Worm (Caenorhabditis elegans) whole organism, L1 larva: ENCODE measurements around the gene F17E9.4.

Experiments
- efl-3 ChIP-seq: fragments of 200-800 bp; sonication (Bioruptor generic); optimal IDR thresholded peaks from 2 replicates; lab custom pipeline; 2018; ENCODE audit warnings: mild to moderate bottlenecking, missing genetic modification characterization, missing compliant biosample characterization
- fkh-8 ChIP-seq: sonication (generic microtip); optimal IDR thresholded peaks from 2 replicates; lab custom pipeline; 2016; ENCODE audit warnings: mild to moderate bottlenecking, missing genetic modification characterization, missing compliant biosample characterization
- fos-1 ChIP-seq: fragments of 150-350 bp; optimal IDR thresholded peaks from 2 replicates; lab custom pipeline; 2014; ENCODE audit warnings: missing biosample characterization, missing genetic modification characterization
- lin-13 ChIP-seq: fragments of 150-350 bp; optimal IDR thresholded peaks from 2 replicates; lab custom pipeline; 2014; ENCODE audit warnings: missing biosample characterization, missing genetic modification reagents, missing genetic modification characterization
- mef-2 ChIP-seq: fragments of 150-350 bp; optimal IDR thresholded peaks from 2 replicates; lab custom pipeline; 2014; ENCODE audit warnings: missing biosample characterization, missing genetic modification characterization
- nhr-12 ChIP-seq: sonication (generic microtip); optimal IDR thresholded peaks from 2 replicates; lab custom pipeline; 2017; ENCODE audit warnings: missing biosample characterization, missing genetic modification characterization
- nhr-237 ChIP-seq: fragments of 150-350 bp; optimal IDR thresholded peaks from 2 replicates; lab custom pipeline; 2014; ENCODE audit warnings: missing biosample characterization, missing genetic modification characterization
- nhr-28 ChIP-seq: fragments of 150-350 bp; optimal IDR thresholded peaks from 2 replicates; lab custom pipeline; 2014; ENCODE audit warnings: missing biosample characterization, missing genetic modification characterization
- nhr-77 ChIP-seq: fragments of 150-350 bp; optimal IDR thresholded peaks from 2 replicates; lab custom pipeline; 2014; ENCODE audit warnings: missing biosample characterization, missing genetic modification characterization
- skn-1 ChIP-seq: fragments of 150-350 bp; optimal IDR thresholded peaks from 2 replicates; lab custom pipeline; 2014; ENCODE audit warnings: missing biosample characterization, missing genetic modification characterization
- sox-4 ChIP-seq: sonication (generic microtip); optimal IDR thresholded peaks from 2 replicates; lab custom pipeline; 2016; ENCODE audit warnings: missing genetic modification characterization, missing compliant biosample characterization
- tbx-2 ChIP-seq: sonication (generic microtip); optimal IDR thresholded peaks from 2 replicates; lab custom pipeline; 2016; ENCODE audit warnings: missing genetic modification characterization, missing compliant biosample characterization
- ztf-11 ChIP-seq, 2 experiments: sonication (generic microtip); optimal IDR thresholded peaks; 2 replicates each; lab custom pipeline; 2016 to 2017; ENCODE audit warnings: missing genetic modification characterization in 2 of 2, missing biosample characterization in 1 of 2, missing compliant biosample characterization in 1 of 2

ce11 chrIV:8303668-8304067 is 44.5 kb upstream of the F17E9.4 start, which contains the start of gene vha-5:
- TF ChIP-seq nhr-77 (tag; lab: Kevin White, UChicago) (no peak), nhr-28 (tag; lab: Kevin White, UChicago) (no peak), fkh-8 (no peak), sox-4 (no peak), ztf-11 (tag; optimal IDR thresholded peaks at IDR 0.05; lab: Kevin White, UChicago) (no peak), tbx-2 (tag; lab: Kevin White, UChicago) (no peak), lin-13 (no peak), skn-1 (tag; lab: Kevin White, UChicago) (no peak), nhr-237 (tag; lab: Kevin White, UChicago) (no peak), fos-1 (tag; lab: Kevin White, UChicago) (no peak), nhr-12 (tag; lab: Kevin White, UChicago) (no peak), efl-3 (GFP tag; lab: Kevin White, UChicago) (no peak), mef-2 (tag; lab: Kevin White, UChicago) (no peak)
